Fruit fly (Drosophila melanogaster) whole organism, embryonic: ENCODE data around the gene GstD4.

Source experiments
- Atf-2 ChIP-seq: fragments of 200-800 bp; sonication (Bioruptor generic); optimal IDR thresholded peaks from 2 replicates; lab custom pipeline; 2016; ENCODE audit warnings: missing biosample characterization, missing genetic modification characterization
- Bgb ChIP-seq: fragments of 200-800 bp; sonication (Bioruptor generic); IDR thresholded peaks from 2 replicates; pipeline ENCODE4 v1.3.6; 2022; ENCODE audit warnings: missing biosample characterization, missing genetic modification characterization; ENCODE audit not compliant: partially characterized antibody
- CG12769 ChIP-seq: fragments of 200-800 bp; sonication (Bioruptor generic); optimal IDR thresholded peaks from 2 replicates; lab custom pipeline; 2019; ENCODE audit warnings: missing biosample characterization, mild to moderate bottlenecking, missing genetic modification characterization, moderate library complexity
- CG15011 ChIP-seq: fragments of 200-800 bp; sonication (Bioruptor generic); optimal IDR thresholded peaks from 3 replicates; lab custom pipeline; 2018; ENCODE audit warnings: missing biosample characterization, mild to moderate bottlenecking, missing genetic modification characterization
- CG1529 ChIP-seq: fragments of 200-800 bp; sonication (Bioruptor generic); optimal IDR thresholded peaks from 3 replicates; lab custom pipeline; 2018; ENCODE audit warnings: missing biosample characterization, missing genetic modification characterization
- CG15514 ChIP-seq: fragments of 200-800 bp; sonication (Bioruptor generic); optimal IDR thresholded peaks from 3 replicates; lab custom pipeline; 2017; ENCODE audit warnings: missing biosample characterization, missing genetic modification characterization, mild to moderate bottlenecking, moderate library complexity, missing genetic modification reagents
- CG16813 ChIP-seq: fragments of 200-800 bp; sonication (Bioruptor generic); IDR thresholded peaks from 3 replicates; pipeline ENCODE4 v1.3.6; 2022; ENCODE audit warnings: missing biosample characterization, missing genetic modification characterization; ENCODE audit not compliant: partially characterized antibody
- CG18011 ChIP-seq: fragments of 200-800 bp; sonication (Bioruptor generic); optimal IDR thresholded peaks from 2 replicates; lab custom pipeline; 2017; ENCODE audit warnings: missing biosample characterization, missing genetic modification characterization, mild to moderate bottlenecking, moderate library complexity, missing genotype
- CG32772 ChIP-seq: fragments of 200-800 bp; sonication (Bioruptor generic); IDR thresholded peaks from 2 replicates; pipeline ENCODE4 v1.3.6; 2022; ENCODE audit warnings: missing biosample characterization, missing genetic modification characterization
- CG34376 ChIP-seq: fragments of 200-800 bp; sonication (Bioruptor generic); optimal IDR thresholded peaks from 2 replicates; lab custom pipeline; 2018; ENCODE audit warnings: missing biosample characterization, mild to moderate bottlenecking, missing genetic modification characterization
- CG4328 ChIP-seq: fragments of 200-800 bp; sonication (Bioruptor generic); optimal IDR thresholded peaks from 3 replicates; lab custom pipeline; 2017; ENCODE audit warnings: missing biosample characterization, missing genetic modification reagents, missing genetic modification characterization
- CG4424 ChIP-seq: fragments of 200-800 bp; sonication (Bioruptor generic); optimal IDR thresholded peaks from 3 replicates; lab custom pipeline; 2016; ENCODE audit warnings: missing biosample characterization, missing genetic modification characterization
- CG4617 ChIP-seq: fragments of 200-800 bp; sonication (Bioruptor generic); optimal IDR thresholded peaks from 3 replicates; lab custom pipeline; 2016; ENCODE audit warnings: missing biosample characterization, missing genetic modification characterization, borderline replicate concordance
- CG6683 ChIP-seq: fragments of 200-800 bp; sonication (Bioruptor generic); optimal IDR thresholded peaks from 2 replicates; lab custom pipeline; 2017; ENCODE audit warnings: missing biosample characterization, mild to moderate bottlenecking, missing genetic modification characterization, missing genetic modification reagents
- CG8281 ChIP-seq: fragments of 200-800 bp; sonication (Bioruptor generic); optimal IDR thresholded peaks from 2 replicates; lab custom pipeline; 2018; ENCODE audit warnings: missing biosample characterization, mild to moderate bottlenecking, missing genetic modification characterization, moderate library complexity
- CG8290 ChIP-seq, 3 experiments: fragments of 200-800 bp; sonication (Bioruptor generic); optimal IDR thresholded peaks; 2 replicates each; lab custom pipeline; 2016 to 2019; ENCODE audit warnings: missing biosample characterization in 3 of 3, missing genetic modification characterization in 3 of 3, mild to moderate bottlenecking in 2 of 3, moderate library complexity in 1 of 3
- CG8944 ChIP-seq: fragments of 200-800 bp; sonication (Bioruptor generic); optimal IDR thresholded peaks from 3 replicates; lab custom pipeline; 2016; ENCODE audit warnings: missing biosample characterization, missing genetic modification characterization
- CTCF ChIP-seq: fragments of 200-800 bp; sonication (Bioruptor generic); optimal IDR thresholded peaks from 2 replicates; lab custom pipeline; 2017; ENCODE audit warnings: missing biosample characterization, mild to moderate bottlenecking, missing genetic modification characterization, moderate library complexity
- Dll ChIP-seq: fragments of 200-800 bp; sonication (Bioruptor generic); IDR thresholded peaks from 4 replicates; pipeline ENCODE4 v1.3.6; 2022; ENCODE audit warnings: missing biosample characterization, missing genetic modification characterization; ENCODE audit not compliant: partially characterized antibody
- Dref ChIP-seq: fragments of 200-800 bp; sonication (Bioruptor generic); IDR thresholded peaks from 2 replicates; pipeline ENCODE4 v1.3.6; 2022; ENCODE audit warnings: missing biosample characterization, missing genetic modification characterization
- Drgx ChIP-seq: fragments of 200-800 bp; sonication (Bioruptor generic); IDR thresholded peaks from 2 replicates; pipeline ENCODE4 v1.3.6; 2022; ENCODE audit warnings: missing biosample characterization, missing genetic modification characterization
- Fer1 ChIP-seq: fragments of 200-800 bp; sonication (Bioruptor generic); optimal IDR thresholded peaks from 2 replicates; lab custom pipeline; 2017; ENCODE audit warnings: missing biosample characterization, mild to moderate bottlenecking, missing genetic modification characterization
- MBD-R2 ChIP-seq: fragments of 200-800 bp; sonication (Bioruptor generic); IDR thresholded peaks from 2 replicates; pipeline ENCODE4 v1.3.6; 2022; ENCODE audit warnings: missing biosample characterization, missing genetic modification characterization
- MESR4 ChIP-seq: fragments of 200-800 bp; sonication (Bioruptor generic); optimal IDR thresholded peaks from 2 replicates; lab custom pipeline; 2018; ENCODE audit warnings: missing biosample characterization, mild to moderate bottlenecking, missing genetic modification characterization, moderate library complexity
- Mes4 ChIP-seq: fragments of 200-800 bp; sonication (Bioruptor generic); optimal IDR thresholded peaks from 2 replicates; lab custom pipeline; 2016; ENCODE audit warnings: missing biosample characterization, missing genetic modification characterization
- Myb ChIP-seq: fragments of 200-800 bp; sonication (Bioruptor generic); optimal IDR thresholded peaks from 2 replicates; lab custom pipeline; 2016; ENCODE audit warnings: missing biosample characterization, missing genetic modification characterization
- Nf-YA ChIP-seq: fragments of 200-800 bp; sonication (Bioruptor generic); IDR thresholded peaks from 2 replicates; pipeline ENCODE4 v1.3.6; 2022; ENCODE audit warnings: missing biosample characterization, missing genetic modification characterization
- Pdp1 ChIP-seq, 2 experiments: fragments of 200-800 bp; sonication (Bioruptor generic); optimal IDR thresholded peaks; 3 replicates each; lab custom pipeline; 2016; ENCODE audit warnings: missing biosample characterization in 2 of 2, missing genetic modification characterization in 2 of 2, mild to moderate bottlenecking in 1 of 2, moderate library complexity in 1 of 2
- Sry-δ ChIP-seq: fragments of 200-800 bp; sonication (Bioruptor generic); optimal IDR thresholded peaks from 2 replicates; lab custom pipeline; 2016; ENCODE audit warnings: missing biosample characterization, missing genetic modification characterization
- Stat92E ChIP-seq, 3 experiments: fragments of >200 bp in 2 of 3; fragments of 200-800 bp in 1 of 3; sonication (Bioruptor generic) in 1 of 3; optimal IDR thresholded peaks; 2 replicates each; lab custom pipeline; 2017 to 2019; ENCODE audit warnings: missing biosample characterization in 3 of 3, missing genetic modification characterization in 3 of 3, mild to moderate bottlenecking in 1 of 3, moderate library complexity in 1 of 3
- amos ChIP-seq: fragments of 200-800 bp; sonication (Bioruptor generic); IDR thresholded peaks from 2 replicates; pipeline ENCODE4 v1.3.6; 2022; ENCODE audit warnings: missing biosample characterization, missing genetic modification characterization; ENCODE audit not compliant: partially characterized antibody
- bbx ChIP-seq: fragments of 200-800 bp; sonication (Bioruptor generic); IDR thresholded peaks from 2 replicates; pipeline ENCODE4 v1.3.6; 2022; ENCODE audit warnings: missing biosample characterization, missing genetic modification characterization; ENCODE audit not compliant: partially characterized antibody
- bcd ChIP-seq: fragments of 200-800 bp; sonication (Bioruptor generic); optimal IDR thresholded peaks from 2 replicates; lab custom pipeline; 2017; ENCODE audit warnings: missing biosample characterization, mild to moderate bottlenecking, missing genetic modification characterization
- crp ChIP-seq, 2 experiments: fragments of 200-800 bp; sonication (Bioruptor generic); optimal IDR thresholded peaks; 2 replicates in 1 of 2; 3 replicates in 1 of 2; lab custom pipeline; 2017; ENCODE audit warnings: missing biosample characterization in 2 of 2, missing genetic modification characterization in 2 of 2, mild to moderate bottlenecking in 1 of 2, moderate library complexity in 1 of 2
- dm ChIP-seq: fragments of 200-800 bp; sonication (Bioruptor generic); optimal IDR thresholded peaks from 3 replicates; lab custom pipeline; 2016; ENCODE audit warnings: missing biosample characterization, missing genetic modification characterization
- fd96Cb ChIP-seq: fragments of 200-800 bp; sonication (Bioruptor generic); optimal IDR thresholded peaks from 2 replicates; lab custom pipeline; 2018; ENCODE audit warnings: missing biosample characterization, mild to moderate bottlenecking, missing genetic modification characterization, moderate library complexity
- inv ChIP-seq: fragments of 200-800 bp; sonication (Bioruptor generic); IDR thresholded peaks from 2 replicates; pipeline ENCODE4 v1.3.6; 2022; ENCODE audit warnings: missing biosample characterization, missing genetic modification characterization; ENCODE audit not compliant: partially characterized antibody
- kah ChIP-seq: fragments of 200-800 bp; sonication (Bioruptor generic); optimal IDR thresholded peaks from 2 replicates; lab custom pipeline; 2018; ENCODE audit warnings: missing biosample characterization, mild to moderate bottlenecking, missing genetic modification characterization
- kni ChIP-seq: fragments of 200-800 bp; sonication (Bioruptor generic); optimal IDR thresholded peaks from 3 replicates; lab custom pipeline; 2017; ENCODE audit warnings: mild to moderate bottlenecking, missing biosample characterization, missing genetic modification reagents, missing genetic modification characterization
- mirr ChIP-seq: fragments of 200-800 bp; sonication (Bioruptor generic); optimal IDR thresholded peaks from 3 replicates; lab custom pipeline; 2018; ENCODE audit warnings: missing biosample characterization, mild to moderate bottlenecking, missing genetic modification characterization
- scrt ChIP-seq: fragments of 200-800 bp; sonication (Bioruptor generic); optimal IDR thresholded peaks from 2 replicates; lab custom pipeline; 2018; ENCODE audit warnings: missing biosample characterization, mild to moderate bottlenecking, missing genetic modification characterization, moderate library complexity
- sd ChIP-seq: fragments of 200-800 bp; sonication (Bioruptor generic); optimal IDR thresholded peaks from 3 replicates; lab custom pipeline; 2018; ENCODE audit warnings: missing biosample characterization, mild to moderate bottlenecking, missing genetic modification characterization, moderate library complexity
- sens ChIP-seq: fragments of 200-800 bp; sonication (Bioruptor generic); peaks from one replicate; lab custom pipeline; 2016; ENCODE audit warnings: missing biosample characterization, missing genetic modification characterization
- sob ChIP-seq: fragments of 200-800 bp; sonication (Bioruptor generic); IDR thresholded peaks from 2 replicates; pipeline ENCODE4 v1.3.6; 2022; ENCODE audit warnings: missing biosample characterization, missing genetic modification characterization
- tna ChIP-seq: fragments of 200-800 bp; sonication (Bioruptor generic); IDR thresholded peaks from 2 replicates; pipeline ENCODE4 v1.3.6; 2022; ENCODE audit warnings: missing biosample characterization, missing genetic modification characterization; ENCODE audit not compliant: partially characterized antibody
- trem ChIP-seq: fragments of 200-800 bp; optimal IDR thresholded peaks from 3 replicates; lab custom pipeline; 2019; ENCODE audit warnings: missing biosample characterization, mild to moderate bottlenecking, missing genetic modification characterization, moderate library complexity
- zen ChIP-seq: fragments of 200-800 bp; sonication (Bioruptor generic); optimal IDR thresholded peaks from 3 replicates; lab custom pipeline; 2018; ENCODE audit warnings: missing biosample characterization, mild to moderate bottlenecking, missing genetic modification characterization, moderate library complexity

GstD4 gene

dm6 chr3R:12401672-12402296, 27.9 kb downstream of the GstD4 start, which contains the start of gene DNAlig3 (continued):
- TF ChIP-seq CG4424 (GFP tag; lab: Kevin White, UChicago) (no peak), Mes4 (no peak), MESR4 (peak; percentile 23), mirr (no peak), Stat92E (GFP tag; optimal IDR thresholded peaks at IDR 0.05; lab: Kevin White, UChicago) (no peak), crp (GFP tag; optimal IDR thresholded peaks at IDR 0.05; lab: Kevin White, UChicago) (peak; percentile 33 to 93), kni (GFP tag; lab: Kevin White, UChicago) (peak; percentile 44), CG6683 (GFP tag; lab: Kevin White, UChicago) (peak; percentile 8), Atf-2 (GFP tag; lab: Kevin White, UChicago) (no peak), CG18011 (GFP tag; lab: Kevin White, UChicago) (no peak), CTCF (GFP tag; lab: Kevin White, UChicago) (peak; percentile 45), CG8944 (GFP tag; lab: Kevin White, UChicago) (no peak), Bgb (GFP tag; lab: Robert Waterston, UW) (peak; percentile 33; the same call in 1 of the 2 replicates), dm (peak; percentile 37), CG8290 (GFP tag; optimal IDR thresholded peaks at IDR 0.05; lab: Kevin White, UChicago) (no peak), CG8290 (tag; optimal IDR thresholded peaks at IDR 0.05; lab: Kevin White, UChicago) (peak in 1 of 2 experiments; percentile 40), CG15514 (GFP tag; lab: Kevin White, UChicago) (peak; percentile 79), Sry-δ (peak; percentile 22), Fer1 (peak; percentile 21), CG4328 (GFP tag; lab: Kevin White, UChicago) (no peak), bbx (GFP tag; lab: Robert Waterston, UW) (peak; percentile 63), scrt (GFP tag; lab: Kevin White, UChicago) (peak; percentile 53), Pdp1 (GFP tag; optimal IDR thresholded peaks at IDR 0.05; lab: Kevin White, UChicago) (peak in 1 of 2 experiments; percentile 10), sob (no peak), Myb (peak; percentile 95), CG12769 (tag; lab: Kevin White, UChicago) (peak; percentile 83), Drgx (GFP tag; lab: Robert Waterston, UW) (peak; percentile 49; the same call in 1 of the 2 replicates), amos (peak; percentile 52; the same call in 1 of the 2 replicates), CG34376 (GFP tag; lab: Kevin White, UChicago) (peak; percentile 44), zen (tag; lab: Kevin White, UChicago) (peak; percentile 17), tna (GFP tag; lab: Robert Waterston, UW) (0 out of 2 replicates have a peak, but pooled peaks have one; percentile 25), kah (GFP tag; lab: Kevin White, UChicago) (peak; percentile 1), MBD-R2 (GFP tag; lab: Robert Waterston, UW) (peak; percentile 76), trem (peak; percentile 23), sens (GFP tag; lab: Kevin White, UChicago) (peak; percentile 32), Dll (GFP tag; lab: Robert Waterston, UW) (peak; percentile 73), fd96Cb (tag; lab: Kevin White, UChicago) (no peak), CG32772 (GFP tag; lab: Robert Waterston, UW) (no peak), bcd (GFP tag; lab: Kevin White, UChicago) (no peak), CG15011 (GFP tag; lab: Kevin White, UChicago) (no peak), Nf-YA (GFP tag; lab: Robert Waterston, UW) (peak; percentile 23; the same call in 1 of the 2 replicates), CG1529 (GFP tag; lab: Kevin White, UChicago) (no peak), CG8281 (tag; lab: Kevin White, UChicago) (no peak), Dref (GFP tag; lab: Robert Waterston, UW) (peak; percentile 40; the same call in 1 of the 2 replicates), CG16813 (GFP tag; lab: Robert Waterston, UW) (peak; percentile 45; the same call in 1 of the 3 replicates), CG4617 (GFP tag; lab: Kevin White, UChicago) (peak; percentile 2), inv (peak; percentile 25; the same call in 1 of the 2 replicates), sd (peak; percentile 29)
